Worm (Caenorhabditis elegans) whole organism, young adult: ENCODE data around the gene nbs-1.

Experiments
- B0261.1 ChIP-seq: sonication (generic microtip); optimal IDR thresholded peaks from 2 replicates; lab custom pipeline; 2016; ENCODE audit warnings: mild to moderate bottlenecking, missing genetic modification characterization, moderate library complexity, missing compliant biosample characterization
- C17E4.6 ChIP-seq: fragments of 200-800 bp; sonication (Bioruptor generic); IDR thresholded peaks from 2 replicates; pipeline ENCODE4 v1.3.6; 2022; ENCODE audit warnings: missing genetic modification reagents, missing genetic modification characterization, missing compliant biosample characterization
- F22D6.2 ChIP-seq: sonication (generic microtip); optimal IDR thresholded peaks from 2 replicates; lab custom pipeline; 2016; ENCODE audit warnings: mild to moderate bottlenecking, missing genetic modification characterization, missing compliant biosample characterization
- F33H1.4 ChIP-seq: fragments of 200-800 bp; sonication (Bioruptor generic); IDR thresholded peaks from 2 replicates; pipeline ENCODE4 v1.3.6; 2022; ENCODE audit warnings: missing genetic modification reagents, missing genetic modification characterization, missing compliant biosample characterization
- F37B4.10 ChIP-seq: fragments of 200-800 bp; sonication (Bioruptor generic); IDR thresholded peaks from 2 replicates; pipeline ENCODE4 v1.3.6; 2022; ENCODE audit warnings: missing genetic modification characterization, missing compliant biosample characterization
- F49E8.2 ChIP-seq: sonication (generic microtip); optimal IDR thresholded peaks from 3 replicates; lab custom pipeline; 2017; ENCODE audit warnings: missing genetic modification characterization, mild to moderate bottlenecking, missing compliant biosample characterization, antibody characterized with exemption, moderate library complexity; ENCODE audit not compliant: insufficient read depth
- F57C9.4 ChIP-seq: sonication (generic microtip); optimal IDR thresholded peaks from 2 replicates; lab custom pipeline; 2017; ENCODE audit warnings: mild to moderate bottlenecking, missing genetic modification characterization, missing compliant biosample characterization
- K12H6.12 ChIP-seq: fragments of 200-800 bp; sonication (Bioruptor generic); optimal IDR thresholded peaks from 2 replicates; lab custom pipeline; 2018; ENCODE audit warnings: mild to moderate bottlenecking, missing genetic modification characterization, missing compliant biosample characterization
- Y79H2A.3 ChIP-seq: fragments of 200-800 bp; sonication (Bioruptor generic); conservative IDR thresholded peaks from 2 replicates; pipeline ENCODE4 v1.3.6; 2022; ENCODE audit warnings: missing genetic modification reagents, missing genetic modification characterization, missing compliant biosample characterization
- Y95B8A.8 ChIP-seq: fragments of 200-800 bp; sonication (Bioruptor generic); IDR thresholded peaks from 2 replicates; pipeline ENCODE4 v1.3.6; 2022; ENCODE audit warnings: missing genetic modification reagents, missing genetic modification characterization, missing compliant biosample characterization
- akir-1 ChIP-seq: fragments of 200-800 bp; sonication (Bioruptor generic); optimal IDR thresholded peaks from 2 replicates; lab custom pipeline; 2018; ENCODE audit warnings: mild to moderate bottlenecking, missing genetic modification characterization, moderate library complexity, missing compliant biosample characterization
- aptf-2 ChIP-seq: fragments of 200-800 bp; sonication (Bioruptor generic); conservative IDR thresholded peaks from 2 replicates; pipeline ENCODE4 v1.3.6; 2022; ENCODE audit warnings: missing genetic modification reagents, missing genetic modification characterization, missing compliant biosample characterization
- aptf-3 ChIP-seq: fragments of 200-800 bp; sonication (Bioruptor generic); IDR thresholded peaks from 2 replicates; pipeline ENCODE4 v1.3.6; 2022; ENCODE audit warnings: missing genetic modification characterization, missing compliant biosample characterization
- bed-2 ChIP-seq: fragments of 200-800 bp; sonication (Bioruptor generic); IDR thresholded peaks from 2 replicates; pipeline ENCODE4 v1.3.6; 2022; ENCODE audit warnings: missing genetic modification reagents, missing genetic modification characterization, missing compliant biosample characterization
- cebp-1 ChIP-seq, 2 experiments: fragments of 200-800 bp in 1 of 2; sonication (Bioruptor generic) in 1 of 2; sonication (generic microtip) in 1 of 2; IDR thresholded peaks in 1 of 2; optimal IDR thresholded peaks in 1 of 2; 2 replicates each; pipeline versions ENCODE4 v1.3.6 to Lab custom; 2017 to 2022; ENCODE audit warnings: missing compliant biosample characterization in 2 of 2, missing genetic modification characterization in 2 of 2, mild to moderate bottlenecking in 1 of 2, missing genetic modification reagents in 1 of 2, moderate library complexity in 1 of 2
- cebp-2 ChIP-seq: fragments of 200-800 bp; sonication (Bioruptor generic); IDR thresholded peaks from 2 replicates; pipeline ENCODE4 v1.3.6; 2022; ENCODE audit warnings: missing genetic modification characterization, missing compliant biosample characterization
- ceh-40 ChIP-seq: fragments of 200-800 bp; sonication (Bioruptor generic); IDR thresholded peaks from 2 replicates; pipeline ENCODE4 v1.3.6; 2022; ENCODE audit warnings: missing genetic modification characterization, missing compliant biosample characterization
- dpff-1 ChIP-seq: sonication (generic microtip); optimal IDR thresholded peaks from 2 replicates; lab custom pipeline; 2017; ENCODE audit warnings: mild to moderate bottlenecking, missing genetic modification characterization, missing compliant biosample characterization
- ekl-4 ChIP-seq: fragments of 200-800 bp; sonication (Bioruptor generic); IDR thresholded peaks from 2 replicates; pipeline ENCODE4 v1.3.6; 2022; ENCODE audit warnings: missing genetic modification reagents, missing genetic modification characterization, missing compliant biosample characterization
- fkh-3 ChIP-seq: sonication (generic microtip); optimal IDR thresholded peaks from 2 replicates; lab custom pipeline; 2016; ENCODE audit warnings: mild to moderate bottlenecking, missing genetic modification characterization, missing compliant biosample characterization
- hmg-20 ChIP-seq: fragments of 200-800 bp; sonication (Bioruptor generic); IDR thresholded peaks from 2 replicates; pipeline ENCODE4 v1.3.6; 2022; ENCODE audit warnings: missing genetic modification reagents, missing genetic modification characterization, missing compliant biosample characterization
- hsf-1 ChIP-seq: fragments of 200-800 bp; sonication (Bioruptor generic); IDR thresholded peaks from 2 replicates; pipeline ENCODE4 v1.3.6; 2022; ENCODE audit warnings: missing genetic modification reagents, missing genetic modification characterization, missing compliant biosample characterization
- lin-35 ChIP-seq, 3 experiments: fragments of 150-350 bp in 2 of 3; sonication (generic microtip) in 1 of 3; optimal IDR thresholded peaks; 2 replicates each; lab custom pipeline; 2014 to 2018; ENCODE audit warnings: missing biosample characterization in 3 of 3, missing genetic modification characterization in 3 of 3, missing genetic modification reagents in 3 of 3
- lsy-27 ChIP-seq: sonication (generic microtip); optimal IDR thresholded peaks from 2 replicates; lab custom pipeline; 2017; ENCODE audit warnings: missing genetic modification characterization, mild to moderate bottlenecking, missing compliant biosample characterization, antibody characterized with exemption, missing genotype, borderline replicate concordance; ENCODE audit not compliant: insufficient read depth
- madf-8 ChIP-seq: fragments of 200-800 bp; sonication (Bioruptor generic); conservative IDR thresholded peaks from 2 replicates; pipeline ENCODE4 v1.3.6; 2022; ENCODE audit warnings: missing genetic modification reagents, missing genetic modification characterization, missing compliant biosample characterization
- mcd-1 ChIP-seq: fragments of 200-800 bp; sonication (Bioruptor generic); IDR thresholded peaks from 2 replicates; pipeline ENCODE4 v1.3.6; 2022; ENCODE audit warnings: missing genetic modification reagents, missing genetic modification characterization, missing compliant biosample characterization
- mel-28 ChIP-seq: sonication (generic microtip); optimal IDR thresholded peaks from 2 replicates; lab custom pipeline; 2016; ENCODE audit warnings: borderline replicate concordance, mild to moderate bottlenecking, missing genetic modification characterization, missing compliant biosample characterization
- nfya-2 ChIP-seq: fragments of 200-800 bp; sonication (Bioruptor generic); IDR thresholded peaks from 2 replicates; pipeline ENCODE4 v1.3.6; 2022; ENCODE audit warnings: missing genetic modification reagents, missing genetic modification characterization, missing compliant biosample characterization
- nhr-120 ChIP-seq: fragments of 200-800 bp; sonication (Bioruptor generic); IDR thresholded peaks from 2 replicates; pipeline ENCODE4 v1.3.6; 2022; ENCODE audit warnings: missing genetic modification characterization, missing compliant biosample characterization
- nhr-179 ChIP-seq: sonication (generic microtip); optimal IDR thresholded peaks from 2 replicates; lab custom pipeline; 2016; ENCODE audit warnings: mild to moderate bottlenecking, missing genetic modification characterization, missing compliant biosample characterization
- rcor-1 ChIP-seq: fragments of 200-800 bp; sonication (Bioruptor generic); IDR thresholded peaks from 2 replicates; pipeline ENCODE4 v1.3.6; 2022; ENCODE audit warnings: missing genetic modification reagents, missing genetic modification characterization, missing compliant biosample characterization
- rpc-1 ChIP-seq, 2 experiments: fragments of 150-350 bp in 1 of 2; sonication (generic microtip) in 1 of 2; optimal IDR thresholded peaks; 2 replicates each; lab custom pipeline; 2014 to 2018; ENCODE audit warnings: missing biosample characterization in 1 of 2, missing genetic modification characterization in 1 of 2, missing genetic modification reagents in 1 of 2, missing genotype in 1 of 2
- snpc-3.4 ChIP-seq: sonication (generic microtip); optimal IDR thresholded peaks from 2 replicates; lab custom pipeline; 2017; ENCODE audit warnings: missing genetic modification characterization, mild to moderate bottlenecking, missing compliant biosample characterization, antibody characterized with exemption, moderate library complexity, missing genotype, missing genetic modification reagents
- snpc-4 ChIP-seq, 5 experiments: fragments of 150-350 bp in 1 of 5; sonication (generic microtip) in 4 of 5; optimal IDR thresholded peaks; 2 replicates each; lab custom pipeline; 2014 to 2018; ENCODE audit warnings: missing genetic modification characterization in 5 of 5, missing biosample characterization in 3 of 5, antibody characterized with exemption in 2 of 5, mild to moderate bottlenecking in 2 of 5, missing compliant biosample characterization in 2 of 5, missing genotype in 2 of 5, moderate library complexity in 2 of 5, missing genetic modification reagents in 1 of 5
- tbx-9 ChIP-seq: sonication (generic microtip); optimal IDR thresholded peaks from 2 replicates; lab custom pipeline; 2016; ENCODE audit warnings: borderline replicate concordance, missing genetic modification characterization, inconsistent platforms, missing compliant biosample characterization
- tlf-1 ChIP-seq: fragments of 200-800 bp; sonication (Bioruptor generic); optimal IDR thresholded peaks from 2 replicates; lab custom pipeline; 2018; ENCODE audit warnings: mild to moderate bottlenecking, missing genetic modification characterization, missing compliant biosample characterization
- unc-62 ChIP-seq: fragments of 150-350 bp; optimal IDR thresholded peaks from 2 replicates; lab custom pipeline; 2014; ENCODE audit warnings: missing biosample characterization, missing genetic modification reagents, missing genetic modification characterization
- ztf-28 ChIP-seq: fragments of 200-800 bp; sonication (Bioruptor generic); IDR thresholded peaks from 2 replicates; pipeline ENCODE4 v1.3.6; 2022; ENCODE audit warnings: missing genetic modification reagents, missing genetic modification characterization, missing compliant biosample characterization

The nbs-1 gene

ce11 chrII:11111107-11111506 lies 14.8 kb upstream of the nbs-1 start, which contains the start of gene glb-4:
Gene glb-4 (minus strand): TSS chrII:11111207.
- TF ChIP-seq fkh-3 (tag; lab: Kevin White, UChicago) (no peak), nfya-2 (GFP tag; lab: Robert Waterston, UW) (no peak), unc-62 (no peak), hmg-20 (GFP tag; lab: Robert Waterston, UW) (no peak), hsf-1 (GFP tag; lab: Robert Waterston, UW) (no peak), mel-28 (tag; lab: Kevin White, UChicago) (no peak), dpff-1 (tag; lab: Kevin White, UChicago) (no peak)

- TF ChIP-seq dpff-1 (tag; lab: Kevin White, UChicago) (no peak), nhr-120 (no peak), ekl-4 (GFP tag; lab: Robert Waterston, UW) (no peak), hmg-20 (GFP tag; lab: Robert Waterston, UW) (no peak), snpc-3.4 (tag; lab: Kevin White, UChicago) (no peak), C17E4.6 (GFP tag; lab: Robert Waterston, UW) (no peak), Y95B8A.8 (GFP tag; lab: Robert Waterston, UW) (no peak)
Measured at ce11 chrII:11110419-11110818, 14.1 kb upstream of the nbs-1 start.

ce11 chrII:11107828-11108227 lies 11.6 kb upstream of the nbs-1 start, which contains the start of gene apc-17:
Gene apc-17 (plus strand): TSS chrII:11108128.
- TF ChIP-seq F49E8.2 (tag; lab: Kevin White, UChicago) (peak; percentile 22), Y79H2A.3 (GFP tag; lab: Robert Waterston, UW) (no peak)

ce11 chrII:11105981-11106711 lies 9.9 kb upstream of the nbs-1 start, which contains the start of gene nasp-1:
Gene nasp-1 (plus strand): TSS chrII:11106612.
- TF ChIP-seq akir-1 (no peak), tbx-9 (tag; lab: Kevin White, UChicago) (no peak), rpc-1 (optimal IDR thresholded peaks at IDR 0.05; lab: Kevin White, UChicago) (no peak), rpc-1 (tag; optimal IDR thresholded peaks at IDR 0.05; lab: Kevin White, UChicago) (no peak), tlf-1 (GFP tag; lab: Kevin White, UChicago) (no peak), ztf-28 (GFP tag; lab: Robert Waterston, UW) (no peak), cebp-2 (GFP tag; lab: Robert Waterston, UW) (no peak), aptf-3 (GFP tag; lab: Robert Waterston, UW) (no peak), cebp-1 (GFP tag; IDR thresholded peaks at IDR 0.05; lab: Robert Waterston, UW) (no peak), cebp-1 (tag; optimal IDR thresholded peaks at IDR 0.05; lab: Kevin White, UChicago) (peak; percentile 19), hsf-1 (GFP tag; lab: Robert Waterston, UW) (peak; percentile 69; the same call in 1 of the 2 replicates), nhr-120 (no peak), nfya-2 (GFP tag; lab: Robert Waterston, UW) (no peak), F22D6.2 (tag; lab: Kevin White, UChicago) (no peak), fkh-3 (tag; lab: Kevin White, UChicago) (no peak), bed-2 (no peak), B0261.1 (tag; lab: Kevin White, UChicago) (no peak), madf-8 (GFP tag; lab: Robert Waterston, UW) (peak; percentile 79), aptf-2 (GFP tag; lab: Robert Waterston, UW) (no peak), F33H1.4 (GFP tag; lab: Robert Waterston, UW) (peak; percentile 70), snpc-4 (GFP tag; optimal IDR thresholded peaks at IDR 0.05; lab: Kevin White, UChicago) (no peak), snpc-4 (tag; optimal IDR thresholded peaks at IDR 0.05; lab: Kevin White, UChicago) (no peak), snpc-3.4 (tag; lab: Kevin White, UChicago) (peak; percentile 67), nhr-179 (tag; lab: Kevin White, UChicago) (no peak), ceh-40 (GFP tag; lab: Robert Waterston, UW) (no peak), lsy-27 (tag; lab: Kevin White, UChicago) (no peak), F57C9.4 (no peak), mcd-1 (GFP tag; lab: Robert Waterston, UW) (no peak), lin-35 (GFP tag; optimal IDR thresholded peaks at IDR 0.05; lab: Kevin White, UChicago) (peak in 1 of 3 experiments; percentile 3), C17E4.6 (GFP tag; lab: Robert Waterston, UW) (no peak), rcor-1 (0 out of 2 replicates have a peak, but pooled peaks have one; percentile 6), F37B4.10 (no peak), K12H6.12 (no peak)
